Worm (Caenorhabditis elegans): Measurements from ENCODE around the gene cdh-4.

cdh-4 gene

ce11 chrIII:4493008-4493777 is 27.0 kb upstream of the cdh-4 start:
- TF ChIP-seq efl-1 (optimal IDR thresholded peaks at IDR 0.05) (no peak), efl-1 (GFP tag; optimal IDR thresholded peaks at IDR 0.05 in 1 of 2) (peak in 1 of 2 experiments; percentile 3), dpl-1 (GFP tag; optimal IDR thresholded peaks at IDR 0.05) (no peak), ceh-90 (tag; optimal IDR thresholded peaks at IDR 0.05) (no peak), nhr-11 (tag; optimal IDR thresholded peaks at IDR 0.05) (no peak), elt-2 (tag; optimal IDR thresholded peaks at IDR 0.05) (peak; percentile 61), ets-5 (GFP tag; IDR thresholded peaks at IDR 0.05) (0 out of 2 replicates have a peak, but pooled peaks have one; percentile 51), C34B4.2 (tag; optimal IDR thresholded peaks at IDR 0.05) (no peak)

- no peak for TF ChIP-seq ceh-90 (tag; optimal IDR thresholded peaks at IDR 0.05)
- peak; percentile 37 for TF ChIP-seq nhr-47 (tag; optimal IDR thresholded peaks at IDR 0.05)
- TF ChIP-seq fos-1 (tag; optimal IDR thresholded peaks at IDR 0.05), result no peak
- TF ChIP-seq grh-1 (GFP tag; IDR thresholded peaks at IDR 0.05), result no peak
- TF ChIP-seq F16B12.6 (tag; optimal IDR thresholded peaks at IDR 0.05), result no peak
- no peak for TF ChIP-seq lir-3 (tag; optimal IDR thresholded peaks at IDR 0.05; ENCODE audit: poor library complexity)
- TF ChIP-seq nhr-19 (GFP tag; conservative IDR thresholded peaks at IDR 0.05), result peak; percentile 60
- TF ChIP-seq unc-98 (GFP tag; IDR thresholded peaks at IDR 0.05), result no peak
- TF ChIP-seq skn-1 (tag; optimal IDR thresholded peaks at IDR 0.05), result peak; percentile 45
- peak; percentile 54 for TF ChIP-seq tbx-2 (tag; optimal IDR thresholded peaks at IDR 0.05)
- TF ChIP-seq ceh-88 (GFP tag; IDR thresholded peaks at IDR 0.05), result no peak
- TF ChIP-seq efl-3 (GFP tag; optimal IDR thresholded peaks at IDR 0.05), result no peak
- TF ChIP-seq aha-1 (tag; optimal IDR thresholded peaks at IDR 0.05), result no peak
- TF ChIP-seq C34B4.2 (tag; optimal IDR thresholded peaks at IDR 0.05), result no peak
- TF ChIP-seq sup-37 (GFP tag; optimal IDR thresholded peaks at IDR 0.05), result no peak
- no peak for TF ChIP-seq ztf-4 (tag; optimal IDR thresholded peaks at IDR 0.05)
- TF ChIP-seq mdl-1 (tag; optimal IDR thresholded peaks at IDR 0.05), result peak in 1 of 2 experiments; percentile 69
- no peak for TF ChIP-seq unc-62 (GFP tag; optimal IDR thresholded peaks at IDR 0.05)
- no peak for TF ChIP-seq ceh-8 (GFP tag; optimal IDR thresholded peaks at IDR 0.05)
- no peak for TF ChIP-seq nhr-84 (tag; optimal IDR thresholded peaks at IDR 0.05)
- TF ChIP-seq lin-35 (GFP tag; optimal IDR thresholded peaks at IDR 0.05), result peak; percentile 25 to 74
- peak; percentile 76 for TF ChIP-seq lin-14 (GFP tag; optimal IDR thresholded peaks at IDR 0.05)
- no peak for TF ChIP-seq ceh-82 (tag; optimal IDR thresholded peaks at IDR 0.05)
- TF ChIP-seq unc-30 (tag; optimal IDR thresholded peaks at IDR 0.05), result no peak
- no peak for TF ChIP-seq zag-1 (tag; optimal IDR thresholded peaks at IDR 0.05)
- TF ChIP-seq ama-1 (optimal IDR thresholded peaks at IDR 0.05), result no peak
- no peak for TF ChIP-seq pqm-1 (tag; optimal IDR thresholded peaks at IDR 0.05)
- TF ChIP-seq ztf-11 (tag; optimal IDR thresholded peaks at IDR 0.05), result no peak
- TF ChIP-seq nhr-28 (tag; optimal IDR thresholded peaks at IDR 0.05), result no peak
- TF ChIP-seq nhr-76 (tag; optimal IDR thresholded peaks at IDR 0.05), result no peak
- TF ChIP-seq irx-1 (tag; optimal IDR thresholded peaks at IDR 0.05), result no peak
- no peak for TF ChIP-seq unc-86 (tag; optimal IDR thresholded peaks at IDR 0.05)
- TF ChIP-seq nhr-85 (tag), result peak; percentile 96
- no peak for TF ChIP-seq dsc-1 (tag; optimal IDR thresholded peaks at IDR 0.05)
- TF ChIP-seq ets-5 (GFP tag; IDR thresholded peaks at IDR 0.05), result no peak
- TF ChIP-seq nhr-90 (tag; optimal IDR thresholded peaks at IDR 0.05; ENCODE audit: poor library complexity), result peak; percentile 78
- TF ChIP-seq dpl-1 (GFP tag; optimal IDR thresholded peaks at IDR 0.05), result peak; percentile 23 to 49 (median 32)
- no peak for TF ChIP-seq tlp-1 (tag; optimal IDR thresholded peaks at IDR 0.05)
- TF ChIP-seq unc-130 (tag; optimal IDR thresholded peaks at IDR 0.05), result peak; percentile 49
- TF ChIP-seq aly-2 (tag; optimal IDR thresholded peaks at IDR 0.05), result no peak
- no peak for TF ChIP-seq vab-15 (tag; optimal IDR thresholded peaks at IDR 0.05)
- TF ChIP-seq mep-1 (tag; optimal IDR thresholded peaks at IDR 0.05), result peak; percentile 15
- TF ChIP-seq xbp-1 (tag; optimal IDR thresholded peaks at IDR 0.05), result peak; percentile 4
- peak; percentile 9 for TF ChIP-seq pax-3 (tag; optimal IDR thresholded peaks at IDR 0.05)
- TF ChIP-seq fkh-8 (tag; optimal IDR thresholded peaks at IDR 0.05), result no peak
- TF ChIP-seq nhr-11 (tag; optimal IDR thresholded peaks at IDR 0.05), result no peak
- TF ChIP-seq swsn-7 (tag; optimal IDR thresholded peaks at IDR 0.05), result no peak
Measured at ce11 chrIII:4494541-4495010, 25.6 kb upstream of the cdh-4 start.
